Worm (Caenorhabditis elegans) whole organism, late embryonic: ENCODE measurements around the gene K08D8.2.

Experiments used
- C38D4.7 ChIP-seq: fragments of 200-800 bp; sonication (Bioruptor generic); optimal IDR thresholded peaks from 2 replicates; lab custom pipeline; 2018; ENCODE audit warnings: mild to moderate bottlenecking, missing genetic modification characterization, moderate library complexity, missing compliant biosample characterization
- F13H6.1 ChIP-seq: sonication (generic microtip); optimal IDR thresholded peaks from 2 replicates; lab custom pipeline; 2016; ENCODE audit warnings: missing genetic modification characterization, missing compliant biosample characterization
- ama-1 ChIP-seq: fragments of 150-350 bp; optimal IDR thresholded peaks from 2 replicates; lab custom pipeline; 2014
- dmd-4 ChIP-seq: sonication (generic microtip); optimal IDR thresholded peaks from 2 replicates; lab custom pipeline; 2016; ENCODE audit warnings: borderline replicate concordance, missing genetic modification characterization, missing compliant biosample characterization
- dve-1 ChIP-seq: sonication (generic microtip); optimal IDR thresholded peaks from 2 replicates; lab custom pipeline; 2017; ENCODE audit warnings: antibody characterized with exemption, mild to moderate bottlenecking, missing genetic modification characterization, missing compliant biosample characterization
- lim-6 ChIP-seq: sonication (generic microtip); optimal IDR thresholded peaks from 2 replicates; lab custom pipeline; 2016; ENCODE audit warnings: missing genetic modification characterization, missing compliant biosample characterization
- nfya-1 ChIP-seq: sonication (generic microtip); optimal IDR thresholded peaks from 2 replicates; lab custom pipeline; 2017; ENCODE audit warnings: missing genetic modification characterization, mild to moderate bottlenecking, missing compliant biosample characterization, antibody characterized with exemption, moderate library complexity
- nhr-11 ChIP-seq: fragments of 150-350 bp; optimal IDR thresholded peaks from 2 replicates; lab custom pipeline; 2014; ENCODE audit warnings: missing biosample characterization, missing genetic modification characterization
- pax-1 ChIP-seq: fragments of 150-350 bp; optimal IDR thresholded peaks from 2 replicates; lab custom pipeline; 2014; ENCODE audit warnings: missing biosample characterization, missing genetic modification characterization
- pqm-1 ChIP-seq: sonication (generic microtip); optimal IDR thresholded peaks from 2 replicates; lab custom pipeline; 2016; ENCODE audit warnings: missing genetic modification characterization, missing compliant biosample characterization
- tbx-2 ChIP-seq: sonication (generic microtip); optimal IDR thresholded peaks from 2 replicates; lab custom pipeline; 2016; ENCODE audit warnings: missing genetic modification characterization, missing compliant biosample characterization
- unc-55 ChIP-seq: sonication (generic microtip); optimal IDR thresholded peaks from 2 replicates; lab custom pipeline; 2017; ENCODE audit warnings: missing biosample characterization, missing genetic modification reagents, missing genetic modification characterization
- unc-86 ChIP-seq: sonication (generic microtip); optimal IDR thresholded peaks from 2 replicates; lab custom pipeline; 2016; ENCODE audit warnings: missing genetic modification characterization, missing compliant biosample characterization

DNA sequence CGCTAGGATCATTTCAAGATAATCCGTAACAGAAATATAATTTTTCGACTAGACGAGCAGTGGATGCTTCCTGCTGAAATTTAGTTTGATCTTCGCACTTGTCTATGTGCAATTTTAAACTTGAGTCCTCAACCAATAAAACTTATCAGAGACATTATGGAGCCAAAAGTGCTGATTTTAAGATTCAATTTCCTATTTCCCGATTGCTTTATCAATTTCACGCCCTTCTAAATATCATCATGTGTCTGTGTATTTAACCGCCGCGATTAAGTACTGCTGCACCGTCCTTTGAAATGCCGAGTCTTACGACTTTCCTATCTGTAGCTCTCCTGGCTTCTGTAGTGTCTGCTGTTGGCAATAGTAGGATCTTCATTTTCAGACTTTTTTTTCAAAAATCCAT lies 18.2 kb downstream of the K08D8.2 start, which contains the start of gene C32H11.4:
- TF ChIP-seq lim-6 (no peak), unc-55 (GFP tag; lab: Kevin White, UChicago) (no peak), unc-86 (tag; lab: Kevin White, UChicago) (no peak), C38D4.7 (GFP tag; lab: Kevin White, UChicago) (no peak), F13H6.1 (tag; lab: Kevin White, UChicago) (no peak), pax-1 (tag; lab: Kevin White, UChicago) (no peak), ama-1 (lab: Kevin White, UChicago) (no peak), nfya-1 (tag; lab: Kevin White, UChicago) (no peak), dve-1 (tag; lab: Kevin White, UChicago) (no peak), dmd-4 (tag; lab: Kevin White, UChicago) (no peak), pqm-1 (tag; lab: Kevin White, UChicago) (no peak), tbx-2 (no peak), nhr-11 (no peak)
